Worm (Caenorhabditis elegans) whole organism, L1 larva: ENCODE results near the gene F37C12.14.

ENCODE experiments used
- ama-1 ChIP-seq: fragments of 150-350 bp; optimal IDR thresholded peaks from 2 replicates; lab custom pipeline; 2014
- blmp-1 ChIP-seq: fragments of 150-350 bp; optimal IDR thresholded peaks from 2 replicates; lab custom pipeline; 2014; ENCODE audit warnings: missing biosample characterization, missing genetic modification characterization
- lin-35 ChIP-seq, 2 experiments: fragments of 150-350 bp; optimal IDR thresholded peaks; 2 replicates each; lab custom pipeline; 2014; ENCODE audit warnings: missing biosample characterization in 2 of 2, missing genetic modification characterization in 2 of 2, missing genetic modification reagents in 2 of 2
- lir-3 ChIP-seq: sonication (generic microtip); optimal IDR thresholded peaks from 2 replicates; lab custom pipeline; 2016; ENCODE audit warnings: mild to moderate bottlenecking, missing genetic modification characterization, moderate library complexity, missing compliant biosample characterization; ENCODE audit not compliant: poor library complexity
- nhr-90 ChIP-seq: sonication (generic microtip); optimal IDR thresholded peaks from 2 replicates; lab custom pipeline; 2016; ENCODE audit warnings: mild to moderate bottlenecking, missing genetic modification characterization, missing compliant biosample characterization; ENCODE audit not compliant: poor library complexity
- pax-3 ChIP-seq: fragments of 200-800 bp; sonication (Bioruptor generic); optimal IDR thresholded peaks from 2 replicates; lab custom pipeline; 2018; ENCODE audit warnings: mild to moderate bottlenecking, missing genetic modification characterization, moderate library complexity, missing compliant biosample characterization
- tlp-1 ChIP-seq: fragments of 150-350 bp; optimal IDR thresholded peaks from 2 replicates; lab custom pipeline; 2014; ENCODE audit warnings: missing biosample characterization, missing genetic modification characterization
- unc-62 ChIP-seq: fragments of 150-350 bp; optimal IDR thresholded peaks from 2 replicates; lab custom pipeline; 2014; ENCODE audit warnings: missing biosample characterization, missing genetic modification reagents, missing genetic modification characterization

- peak; percentile 94 for TF ChIP-seq blmp-1 (tag; lab: Kevin White, UChicago)
- no peak for TF ChIP-seq tlp-1 (tag; lab: Kevin White, UChicago)
- TF ChIP-seq ama-1 (lab: Kevin White, UChicago) = no peak
- TF ChIP-seq pax-3 = no peak
- no peak for TF ChIP-seq unc-62
- TF ChIP-seq nhr-90 = no peak
- TF ChIP-seq lir-3 (tag; lab: Kevin White, UChicago) = no peak
- TF ChIP-seq lin-35 (GFP tag; optimal IDR thresholded peaks at IDR 0.05; lab: Kevin White, UChicago) = peak in 1 of 2 experiments; percentile 14
These were observed 26.7 kb upstream of the F37C12.14 start for ce11 chrIII:7212028-7212427.
